Worm (Caenorhabditis elegans) whole organism, L2 larva: Measurements from ENCODE around the gene F47B10.8.

Source experiments
- C34F6.9 ChIP-seq: fragments of 150-350 bp; optimal IDR thresholded peaks from 2 replicates; lab custom pipeline; 2014; ENCODE audit warnings: missing biosample characterization, missing genetic modification characterization
- F13H6.1 ChIP-seq: sonication (generic microtip); optimal IDR thresholded peaks from 2 replicates; lab custom pipeline; 2016; ENCODE audit warnings: missing genetic modification characterization, missing compliant biosample characterization
- R02D3.7 ChIP-seq: fragments of 150-350 bp; optimal IDR thresholded peaks from 2 replicates; lab custom pipeline; 2014; ENCODE audit warnings: missing biosample characterization, missing genetic modification characterization
- alr-1 ChIP-seq: fragments of 150-350 bp; optimal IDR thresholded peaks from 2 replicates; lab custom pipeline; 2014; ENCODE audit warnings: missing biosample characterization, missing genetic modification characterization
- blmp-1 ChIP-seq: sonication (generic microtip); optimal IDR thresholded peaks from 2 replicates; lab custom pipeline; 2017; ENCODE audit warnings: missing genetic modification characterization, mild to moderate bottlenecking, missing compliant biosample characterization, antibody characterized with exemption, moderate library complexity; ENCODE audit not compliant: insufficient read depth
- ceh-16 ChIP-seq: fragments of 150-350 bp; optimal IDR thresholded peaks from 2 replicates; lab custom pipeline; 2014; ENCODE audit warnings: missing biosample characterization, missing genetic modification characterization
- fos-1 ChIP-seq: fragments of 150-350 bp; optimal IDR thresholded peaks from 2 replicates; lab custom pipeline; 2014; ENCODE audit warnings: missing biosample characterization, missing genetic modification characterization
- gmeb-1 ChIP-seq: fragments of 150-350 bp; optimal IDR thresholded peaks from 2 replicates; lab custom pipeline; 2014; ENCODE audit warnings: missing biosample characterization, missing genetic modification characterization
- lin-11 ChIP-seq: fragments of 150-350 bp; sonication (generic microtip); optimal IDR thresholded peaks from 2 replicates; lab custom pipeline; 2014; ENCODE audit warnings: missing biosample characterization, missing genetic modification characterization, inconsistent platforms, mixed read lengths
- lin-13 ChIP-seq: fragments of 150-350 bp; optimal IDR thresholded peaks from 2 replicates; lab custom pipeline; 2014; ENCODE audit warnings: missing biosample characterization, missing genetic modification reagents, missing genetic modification characterization
- lsy-2 ChIP-seq, 2 experiments: fragments of 150-350 bp in 1 of 2; sonication (generic microtip) in 1 of 2; optimal IDR thresholded peaks; 2 replicates each; lab custom pipeline; 2014 to 2017; ENCODE audit warnings: missing biosample characterization in 2 of 2, missing genetic modification characterization in 2 of 2
- mab-5 ChIP-seq: fragments of 150-350 bp; optimal IDR thresholded peaks from 2 replicates; lab custom pipeline; 2014; ENCODE audit warnings: missing biosample characterization, missing genetic modification characterization
- mdl-1 ChIP-seq, 2 experiments: fragments of 150-350 bp in 1 of 2; sonication (generic microtip) in 1 of 2; optimal IDR thresholded peaks; 2 replicates each; lab custom pipeline; 2017; ENCODE audit warnings: missing biosample characterization in 2 of 2, missing genetic modification characterization in 2 of 2
- nhr-11 ChIP-seq: fragments of 150-350 bp; optimal IDR thresholded peaks from 2 replicates; lab custom pipeline; 2014; ENCODE audit warnings: missing biosample characterization, missing genetic modification characterization
- nhr-12 ChIP-seq: fragments of 150-350 bp; optimal IDR thresholded peaks from 2 replicates; lab custom pipeline; 2014; ENCODE audit warnings: missing biosample characterization, missing genetic modification characterization
- nhr-21 ChIP-seq: fragments of 150-350 bp; optimal IDR thresholded peaks from 2 replicates; lab custom pipeline; 2014; ENCODE audit warnings: missing biosample characterization, missing genetic modification characterization
- nhr-23 ChIP-seq: fragments of 150-350 bp; optimal IDR thresholded peaks from 2 replicates; lab custom pipeline; 2014; ENCODE audit warnings: missing biosample characterization, missing genetic modification reagents, missing genetic modification characterization
- nhr-237 ChIP-seq: fragments of 150-350 bp; optimal IDR thresholded peaks from 2 replicates; lab custom pipeline; 2014; ENCODE audit warnings: missing biosample characterization, missing genetic modification characterization
- nhr-25 ChIP-seq: fragments of 150-350 bp; sonication (generic microtip); optimal IDR thresholded peaks from 3 replicates; lab custom pipeline; 2014; ENCODE audit warnings: missing biosample characterization, missing genetic modification characterization
- nhr-6 ChIP-seq: fragments of 150-350 bp; optimal IDR thresholded peaks from 2 replicates; lab custom pipeline; 2014; ENCODE audit warnings: missing biosample characterization, missing genetic modification characterization
- nhr-77 ChIP-seq: fragments of 150-350 bp; optimal IDR thresholded peaks from 2 replicates; lab custom pipeline; 2014; ENCODE audit warnings: missing biosample characterization, missing genetic modification characterization
- skn-1 ChIP-seq: sonication (generic microtip); optimal IDR thresholded peaks from 2 replicates; lab custom pipeline; 2017; ENCODE audit warnings: missing biosample characterization, missing genetic modification characterization
- sma-3 ChIP-seq: sonication (generic microtip); optimal IDR thresholded peaks from 2 replicates; lab custom pipeline; 2016; ENCODE audit warnings: missing genetic modification reagents, missing genetic modification characterization, missing compliant biosample characterization
- sma-9 ChIP-seq, 2 experiments: fragments of 150-350 bp in 1 of 2; sonication (generic microtip) in 1 of 2; optimal IDR thresholded peaks; 2 replicates each; lab custom pipeline; 2014 to 2016; ENCODE audit warnings: missing genetic modification characterization in 2 of 2, mild to moderate bottlenecking in 1 of 2, missing biosample characterization in 1 of 2, missing compliant biosample characterization in 1 of 2, missing genetic modification reagents in 1 of 2, moderate library complexity in 1 of 2
- unc-39 ChIP-seq: fragments of 150-350 bp; optimal IDR thresholded peaks from 2 replicates; lab custom pipeline; 2014; ENCODE audit warnings: missing biosample characterization, missing genetic modification characterization
- unc-62 ChIP-seq: fragments of 150-350 bp; optimal IDR thresholded peaks from 2 replicates; lab custom pipeline; 2014; ENCODE audit warnings: missing biosample characterization, missing genetic modification reagents, missing genetic modification characterization
- zag-1 ChIP-seq: fragments of 150-350 bp; optimal IDR thresholded peaks from 2 replicates; lab custom pipeline; 2014; ENCODE audit warnings: missing biosample characterization, missing genetic modification characterization
- ztf-1 ChIP-seq: fragments of 200-800 bp; sonication (Bioruptor generic); conservative IDR thresholded peaks from 2 replicates; pipeline ENCODE4 v1.3.6; 2022; ENCODE audit warnings: missing genetic modification characterization, missing compliant biosample characterization
- ztf-4 ChIP-seq: fragments of 150-350 bp; optimal IDR thresholded peaks from 2 replicates; lab custom pipeline; 2014; ENCODE audit warnings: missing biosample characterization, missing genetic modification characterization

F47B10.8 gene

DNA sequence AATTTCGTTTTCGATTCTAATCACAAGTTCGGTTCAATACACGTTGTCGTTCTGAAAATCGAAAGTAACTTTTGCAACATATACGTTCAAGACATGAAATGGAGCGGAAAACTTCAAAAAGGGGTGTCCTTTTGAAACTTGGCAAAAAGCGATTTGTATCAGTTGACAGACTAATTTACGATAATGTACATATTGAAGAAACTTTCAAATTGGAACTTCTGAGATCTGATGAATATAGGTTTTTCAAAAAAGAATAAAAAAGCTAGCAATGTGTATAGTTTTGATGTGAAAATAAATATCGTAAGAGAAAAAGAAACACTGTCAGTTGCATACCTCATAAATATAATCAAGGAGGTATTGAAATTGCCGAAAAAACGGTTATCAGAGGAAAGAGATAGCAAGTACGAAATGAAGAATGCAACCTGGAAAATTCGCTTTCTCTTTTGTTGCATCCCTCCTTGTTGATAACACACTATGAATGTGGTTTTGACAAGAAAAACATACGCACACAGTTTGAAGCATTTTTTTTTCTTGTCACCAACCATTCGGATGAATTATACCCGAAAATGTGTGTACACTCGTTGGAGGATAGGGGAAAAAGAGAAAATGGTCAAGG lies 18.4 kb upstream of the F47B10.8 start, which contains the start of gene dgn-1:
Gene dgn-1, minus strand, starts transcription at position 51 of the 616 bp plus-strand sequence.
- peak; percentile 78 for TF ChIP-seq fos-1 (tag; lab: Kevin White, UChicago)
- TF ChIP-seq mdl-1 (tag; optimal IDR thresholded peaks at IDR 0.05; lab: Kevin White, UChicago): no peak
- no peak for TF ChIP-seq nhr-11 (tag; lab: Kevin White, UChicago)
- no peak for TF ChIP-seq sma-9 (GFP tag; optimal IDR thresholded peaks at IDR 0.05; lab: Kevin White, UChicago)
- no peak for TF ChIP-seq sma-9 (tag; optimal IDR thresholded peaks at IDR 0.05; lab: Kevin White, UChicago)

DNA sequence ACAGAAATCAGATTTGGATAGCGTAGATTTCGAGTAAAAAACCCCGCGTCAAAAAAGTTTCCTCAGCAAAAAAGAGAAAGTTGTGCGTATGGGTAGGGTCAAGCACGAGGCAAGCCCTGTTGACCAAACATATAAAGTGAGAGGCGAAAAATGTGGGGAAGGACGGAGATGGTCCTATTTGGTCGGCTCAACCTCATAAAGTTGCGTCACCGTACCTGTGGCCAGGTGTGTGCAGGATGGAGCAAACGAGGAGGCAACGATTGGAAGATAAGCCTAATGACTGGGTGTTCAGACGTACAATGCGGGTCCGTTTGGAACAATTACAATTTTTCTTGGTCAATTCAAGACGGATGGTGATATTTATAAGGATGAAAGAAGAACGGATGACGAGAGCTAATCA lies 16.5 kb upstream of the F47B10.8 start:
- no peak for TF ChIP-seq ztf-1 (GFP tag; lab: Robert Waterston, UW)
- TF ChIP-seq alr-1 (tag; lab: Kevin White, UChicago): no peak
- TF ChIP-seq nhr-25 (tag; lab: Kevin White, UChicago): no peak
- no peak for TF ChIP-seq nhr-77
- TF ChIP-seq skn-1 (tag; lab: Kevin White, UChicago): no peak
- TF ChIP-seq nhr-12 (tag; lab: Kevin White, UChicago): no peak
- no peak for TF ChIP-seq lin-13 (GFP tag; lab: Kevin White, UChicago)
- TF ChIP-seq mdl-1 (tag; optimal IDR thresholded peaks at IDR 0.05; lab: Kevin White, UChicago): no peak
- TF ChIP-seq, all 48 proteins: peak for 0

DNA sequence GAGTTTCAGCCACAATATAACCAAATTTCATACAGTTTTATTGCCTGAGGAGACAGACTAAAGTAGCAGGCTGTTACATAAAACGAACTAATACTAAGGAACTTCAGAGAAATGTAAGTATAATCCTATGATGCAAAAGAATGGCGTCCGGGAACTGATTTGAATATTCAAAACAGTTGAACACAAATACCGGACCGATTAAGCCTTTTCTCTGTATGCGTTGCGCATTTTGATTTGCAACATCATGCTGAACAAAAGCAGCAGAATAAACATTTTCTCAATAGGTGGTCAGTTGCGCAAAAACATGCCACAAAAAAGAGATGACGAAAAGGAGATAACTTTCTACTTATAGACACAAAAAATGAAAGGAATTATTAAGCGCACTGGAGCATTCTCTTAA lies 13.4 kb upstream of the F47B10.8 start:
- TF ChIP-seq gmeb-1: no peak
- TF ChIP-seq unc-39: no peak
- TF ChIP-seq blmp-1 (tag; lab: Kevin White, UChicago): no peak
- no peak for TF ChIP-seq ceh-16 (tag; lab: Kevin White, UChicago)

DNA sequence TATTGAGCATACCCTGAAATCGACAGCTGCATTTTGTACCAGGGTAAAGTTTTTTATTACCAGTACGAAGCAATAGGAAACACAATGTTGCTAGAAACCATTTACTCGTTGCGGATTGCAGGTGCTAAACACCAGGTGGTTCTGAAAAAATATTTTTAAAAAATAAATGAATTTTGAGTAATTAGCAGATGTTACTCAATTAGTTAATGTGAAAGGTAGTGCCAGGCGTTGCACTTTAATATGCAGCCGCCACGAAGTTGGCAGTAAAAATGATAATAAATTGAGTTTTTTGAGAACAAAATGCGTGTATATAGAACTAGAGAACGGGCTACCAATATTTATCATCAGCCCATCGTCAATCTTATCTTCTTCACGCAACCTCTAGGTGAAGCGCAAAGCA lies 9.0 kb upstream of the F47B10.8 start, which contains the start of gene nstp-9:
Gene nstp-9, minus strand, starts transcription at position 101 of the 400 bp plus-strand sequence.
- TF ChIP-seq mdl-1 (tag; optimal IDR thresholded peaks at IDR 0.05; lab: Kevin White, UChicago): no peak
- TF ChIP-seq nhr-21 (tag; lab: Kevin White, UChicago): no peak
- TF ChIP-seq nhr-11 (tag; lab: Kevin White, UChicago): no peak
- no peak for TF ChIP-seq mab-5 (tag; lab: Kevin White, UChicago)
- TF ChIP-seq ztf-4: no peak
- no peak for TF ChIP-seq nhr-237 (tag; lab: Kevin White, UChicago)
- no peak for TF ChIP-seq gmeb-1
- no peak for TF ChIP-seq nhr-77
- no peak for TF ChIP-seq unc-62
- no peak for TF ChIP-seq R02D3.7
- TF ChIP-seq fos-1 (tag; lab: Kevin White, UChicago): no peak
- TF ChIP-seq nhr-25 (tag; lab: Kevin White, UChicago): no peak
- TF ChIP-seq zag-1: no peak
- TF ChIP-seq ztf-1 (GFP tag; lab: Robert Waterston, UW): no peak
- TF ChIP-seq alr-1 (tag; lab: Kevin White, UChicago): no peak
- no peak for TF ChIP-seq nhr-23
- no peak for TF ChIP-seq sma-3 (GFP tag; lab: Kevin White, UChicago)

DNA sequence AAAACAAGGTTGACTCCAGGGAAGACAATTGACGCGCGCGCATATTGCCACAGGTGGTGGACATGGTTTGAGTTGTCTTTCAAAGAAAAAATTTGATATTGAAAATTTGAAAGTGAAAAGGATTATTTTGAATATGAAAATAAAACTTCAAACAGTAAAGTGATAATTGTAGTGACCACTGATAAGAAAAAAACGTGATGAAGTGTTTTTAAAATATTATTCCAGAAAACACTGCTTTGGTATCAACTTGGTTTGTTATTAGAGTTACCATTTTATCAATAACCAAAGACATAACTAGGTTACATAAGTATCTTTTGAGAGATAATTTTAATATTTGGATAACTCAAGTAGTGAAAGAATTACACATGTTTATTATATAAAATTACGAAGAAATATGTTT lies 5.6 kb upstream of the F47B10.8 start:
- TF ChIP-seq lsy-2 (tag; optimal IDR thresholded peaks at IDR 0.05; lab: Kevin White, UChicago): no peak
- no peak for TF ChIP-seq nhr-237 (tag; lab: Kevin White, UChicago)
- TF ChIP-seq lin-11 (tag; lab: Kevin White, UChicago): no peak
- no peak for TF ChIP-seq ztf-4
- TF ChIP-seq C34F6.9 (tag; lab: Kevin White, UChicago): no peak
- TF ChIP-seq nhr-77: no peak
- TF ChIP-seq, all 48 proteins: peak for 0

DNA sequence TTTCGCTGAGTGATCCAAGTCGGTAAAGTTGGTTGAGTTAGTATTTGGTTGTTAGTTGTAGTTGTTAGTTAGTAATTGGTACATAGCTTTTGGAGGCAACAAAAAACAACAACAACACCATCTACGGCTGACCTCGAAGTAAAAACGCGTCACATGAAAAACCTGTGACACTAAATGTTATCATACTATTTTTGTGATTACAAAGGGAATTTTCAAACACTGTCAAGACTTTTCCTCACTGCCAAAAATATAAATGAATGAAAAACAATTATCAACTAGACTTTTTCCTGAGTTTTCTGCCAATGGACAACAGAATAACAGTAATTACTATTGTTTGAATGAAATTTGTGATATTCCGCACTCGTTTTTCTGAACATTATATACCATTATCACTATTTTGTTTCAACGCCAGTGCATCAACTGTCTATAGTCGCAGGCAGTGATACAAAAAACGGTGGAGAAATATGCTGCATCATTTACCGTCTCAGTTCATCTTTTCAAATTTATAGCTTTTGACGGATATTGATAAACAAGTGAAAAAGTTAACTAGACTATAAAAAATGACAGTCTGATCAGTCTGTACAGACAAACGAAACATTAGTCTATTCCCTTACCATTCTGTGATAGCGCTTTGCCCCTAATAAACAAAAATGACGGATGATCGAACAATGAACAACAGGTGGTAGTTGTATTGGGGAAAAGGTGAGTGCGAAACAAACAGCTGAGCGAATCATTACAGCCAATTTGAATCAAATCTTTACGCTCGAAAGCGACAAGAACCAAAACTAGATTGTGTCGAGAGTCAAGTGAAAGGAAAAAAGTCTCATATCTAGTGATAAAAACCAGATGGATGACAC lies 4.0 kb upstream of the F47B10.8 start:
- TF ChIP-seq sma-3 (GFP tag; lab: Kevin White, UChicago) (peak; percentile 4), F13H6.1 (no peak), R02D3.7 (no peak), skn-1 (tag; lab: Kevin White, UChicago) (no peak), blmp-1 (tag; lab: Kevin White, UChicago) (peak; percentile 9), unc-62 (no peak), fos-1 (tag; lab: Kevin White, UChicago) (peak; percentile 39), nhr-6 (tag; lab: Kevin White, UChicago) (no peak)
